Worm (Caenorhabditis elegans) whole organism, young adult: ENCODE data around the gene T04C10.3.

Source experiments
- B0261.1 ChIP-seq: sonication (generic microtip); optimal IDR thresholded peaks from 2 replicates; lab custom pipeline; 2016; ENCODE audit warnings: mild to moderate bottlenecking, missing genetic modification characterization, moderate library complexity, missing compliant biosample characterization
- B0336.3 ChIP-seq: fragments of 200-800 bp; sonication (Bioruptor generic); IDR thresholded peaks from 2 replicates; pipeline ENCODE4 v1.3.6; 2022; ENCODE audit warnings: missing genetic modification characterization, missing compliant biosample characterization
- C17E4.6 ChIP-seq: fragments of 200-800 bp; sonication (Bioruptor generic); IDR thresholded peaks from 2 replicates; pipeline ENCODE4 v1.3.6; 2022; ENCODE audit warnings: missing genetic modification reagents, missing genetic modification characterization, missing compliant biosample characterization
- F33H1.4 ChIP-seq: fragments of 200-800 bp; sonication (Bioruptor generic); IDR thresholded peaks from 2 replicates; pipeline ENCODE4 v1.3.6; 2022; ENCODE audit warnings: missing genetic modification reagents, missing genetic modification characterization, missing compliant biosample characterization
- F37B4.10 ChIP-seq: fragments of 200-800 bp; sonication (Bioruptor generic); IDR thresholded peaks from 2 replicates; pipeline ENCODE4 v1.3.6; 2022; ENCODE audit warnings: missing genetic modification characterization, missing compliant biosample characterization
- F57A8.1 ChIP-seq: fragments of 200-800 bp; sonication (Bioruptor generic); optimal IDR thresholded peaks from 2 replicates; lab custom pipeline; 2018; ENCODE audit warnings: mild to moderate bottlenecking, missing genetic modification characterization, moderate library complexity, missing compliant biosample characterization
- Y67H2A.10 ChIP-seq: fragments of 200-800 bp; sonication (Bioruptor generic); conservative IDR thresholded peaks from 2 replicates; pipeline ENCODE4 v1.3.6; 2022; ENCODE audit warnings: missing genetic modification reagents, missing genetic modification characterization, missing compliant biosample characterization
- Y95B8A.8 ChIP-seq: fragments of 200-800 bp; sonication (Bioruptor generic); IDR thresholded peaks from 2 replicates; pipeline ENCODE4 v1.3.6; 2022; ENCODE audit warnings: missing genetic modification reagents, missing genetic modification characterization, missing compliant biosample characterization
- ama-1 ChIP-seq, 3 experiments: fragments of 150-350 bp in 1 of 3; sonication (generic microtip) in 2 of 3; optimal IDR thresholded peaks; 2 replicates each; lab custom pipeline; 2014 to 2018; ENCODE audit warnings: missing biosample characterization in 2 of 3, missing genetic modification characterization in 2 of 3, missing genetic modification reagents in 2 of 3
- aptf-3 ChIP-seq: fragments of 200-800 bp; sonication (Bioruptor generic); IDR thresholded peaks from 2 replicates; pipeline ENCODE4 v1.3.6; 2022; ENCODE audit warnings: missing genetic modification characterization, missing compliant biosample characterization
- atf-7 ChIP-seq: sonication (generic microtip); optimal IDR thresholded peaks from 2 replicates; lab custom pipeline; 2017; ENCODE audit warnings: mild to moderate bottlenecking, missing genetic modification characterization, missing compliant biosample characterization
- attf-3 ChIP-seq: fragments of 200-800 bp; sonication (Bioruptor generic); conservative IDR thresholded peaks from 2 replicates; pipeline ENCODE4 v1.3.6; 2022; ENCODE audit warnings: missing genetic modification reagents, missing genetic modification characterization, missing compliant biosample characterization
- ccch-3 ChIP-seq: fragments of 200-800 bp; sonication (Bioruptor generic); optimal IDR thresholded peaks from 2 replicates; lab custom pipeline; 2018; ENCODE audit warnings: mild to moderate bottlenecking, missing genetic modification characterization, missing compliant biosample characterization
- ceh-100 ChIP-seq: fragments of 200-800 bp; sonication (Bioruptor generic); IDR thresholded peaks from 2 replicates; pipeline ENCODE4 v1.3.6; 2022; ENCODE audit warnings: missing genetic modification reagents, missing genetic modification characterization, missing compliant biosample characterization
- ceh-58 ChIP-seq: fragments of 200-800 bp; sonication (Bioruptor generic); IDR thresholded peaks from 2 replicates; pipeline ENCODE4 v1.3.6; 2022; ENCODE audit warnings: missing genetic modification characterization, missing compliant biosample characterization
- ceh-91 ChIP-seq: fragments of 200-800 bp; sonication (Bioruptor generic); IDR thresholded peaks from 2 replicates; pipeline ENCODE4 v1.3.6; 2022; ENCODE audit warnings: missing genetic modification reagents, missing genetic modification characterization, missing compliant biosample characterization
- him-1 ChIP-seq: sonication (generic microtip); optimal IDR thresholded peaks from 2 replicates; lab custom pipeline; 2016; ENCODE audit warnings: missing genotype, missing genetic modification reagents, missing genetic modification characterization, missing compliant biosample characterization
- let-526 ChIP-seq: fragments of 200-800 bp; sonication (Bioruptor generic); IDR thresholded peaks from 2 replicates; pipeline ENCODE4 v1.3.6; 2022; ENCODE audit warnings: missing genetic modification reagents, missing genetic modification characterization, missing compliant biosample characterization
- lin-26 ChIP-seq: fragments of 200-800 bp; sonication (Bioruptor generic); IDR thresholded peaks from 2 replicates; pipeline ENCODE4 v1.3.6; 2022; ENCODE audit warnings: missing genetic modification reagents, missing genetic modification characterization, missing compliant biosample characterization
- lin-35 ChIP-seq, 3 experiments: fragments of 150-350 bp in 2 of 3; sonication (generic microtip) in 1 of 3; optimal IDR thresholded peaks; 2 replicates each; lab custom pipeline; 2014 to 2018; ENCODE audit warnings: missing biosample characterization in 3 of 3, missing genetic modification characterization in 3 of 3, missing genetic modification reagents in 3 of 3
- lin-40 ChIP-seq: sonication (generic microtip); optimal IDR thresholded peaks from 2 replicates; lab custom pipeline; 2016; ENCODE audit warnings: missing genetic modification characterization, mild to moderate bottlenecking, missing compliant biosample characterization, missing genotype, missing genetic modification reagents
- lsy-27 ChIP-seq: sonication (generic microtip); optimal IDR thresholded peaks from 2 replicates; lab custom pipeline; 2017; ENCODE audit warnings: missing genetic modification characterization, mild to moderate bottlenecking, missing compliant biosample characterization, antibody characterized with exemption, missing genotype, borderline replicate concordance; ENCODE audit not compliant: insufficient read depth
- madf-3 ChIP-seq: fragments of 200-800 bp; sonication (Bioruptor generic); IDR thresholded peaks from 2 replicates; pipeline ENCODE4 v1.3.6; 2022; ENCODE audit warnings: missing genetic modification reagents, missing genetic modification characterization, missing compliant biosample characterization
- madf-6 ChIP-seq: fragments of 200-800 bp; sonication (Bioruptor generic); IDR thresholded peaks from 2 replicates; pipeline ENCODE4 v1.3.6; 2022; ENCODE audit warnings: missing genetic modification reagents, missing genetic modification characterization, missing compliant biosample characterization
- madf-8 ChIP-seq: fragments of 200-800 bp; sonication (Bioruptor generic); conservative IDR thresholded peaks from 2 replicates; pipeline ENCODE4 v1.3.6; 2022; ENCODE audit warnings: missing genetic modification reagents, missing genetic modification characterization, missing compliant biosample characterization
- mel-28 ChIP-seq: sonication (generic microtip); optimal IDR thresholded peaks from 2 replicates; lab custom pipeline; 2016; ENCODE audit warnings: borderline replicate concordance, mild to moderate bottlenecking, missing genetic modification characterization, missing compliant biosample characterization
- mxl-1 ChIP-seq: sonication (generic microtip); optimal IDR thresholded peaks from 2 replicates; lab custom pipeline; 2016; ENCODE audit warnings: missing genetic modification characterization, missing compliant biosample characterization
- nhr-27 ChIP-seq: fragments of 200-800 bp; sonication (Bioruptor generic); optimal IDR thresholded peaks from 2 replicates; lab custom pipeline; 2018; ENCODE audit warnings: mild to moderate bottlenecking, missing genetic modification characterization, moderate library complexity, missing compliant biosample characterization
- pha-4 ChIP-seq: fragments of 150-350 bp; sonication (generic microtip); optimal IDR thresholded peaks from 2 replicates; lab custom pipeline; 2014; ENCODE audit warnings: missing biosample characterization, missing genetic modification reagents, missing genetic modification characterization
- repo-1 ChIP-seq: sonication (generic microtip); optimal IDR thresholded peaks from 2 replicates; lab custom pipeline; 2017; ENCODE audit warnings: mild to moderate bottlenecking, missing genetic modification characterization, missing compliant biosample characterization
- rpc-1 ChIP-seq, 2 experiments: fragments of 150-350 bp in 1 of 2; sonication (generic microtip) in 1 of 2; optimal IDR thresholded peaks; 2 replicates each; lab custom pipeline; 2014 to 2018; ENCODE audit warnings: missing biosample characterization in 1 of 2, missing genetic modification characterization in 1 of 2, missing genetic modification reagents in 1 of 2, missing genotype in 1 of 2
- sdz-38 ChIP-seq: sonication (generic microtip); optimal IDR thresholded peaks from 2 replicates; lab custom pipeline; 2016; ENCODE audit warnings: missing genotype, missing genetic modification characterization, missing compliant biosample characterization
- snpc-1.1 ChIP-seq: sonication (generic microtip); optimal IDR thresholded peaks from 2 replicates; lab custom pipeline; 2017; ENCODE audit warnings: missing genetic modification characterization, mild to moderate bottlenecking, missing compliant biosample characterization, antibody characterized with exemption, moderate library complexity, missing genotype, missing genetic modification reagents; ENCODE audit not compliant: insufficient read depth
- xnd-1 ChIP-seq: sonication (generic microtip); optimal IDR thresholded peaks from 2 replicates; lab custom pipeline; 2016; ENCODE audit warnings: missing genotype, missing genetic modification reagents, missing genetic modification characterization, missing compliant biosample characterization
- zfh-2 ChIP-seq: fragments of 200-800 bp; sonication (Bioruptor generic); conservative IDR thresholded peaks from 2 replicates; pipeline ENCODE4 v1.3.6; 2022; ENCODE audit warnings: missing genetic modification reagents, missing genetic modification characterization, missing compliant biosample characterization
- zim-3 ChIP-seq: sonication (generic microtip); optimal IDR thresholded peaks from 2 replicates; lab custom pipeline; 2017; ENCODE audit warnings: mild to moderate bottlenecking, missing genetic modification characterization, moderate library complexity, missing compliant biosample characterization
- ztf-22 ChIP-seq: fragments of 200-800 bp; sonication (Bioruptor generic); optimal IDR thresholded peaks from 2 replicates; lab custom pipeline; 2018; ENCODE audit warnings: mild to moderate bottlenecking, missing genetic modification characterization, moderate library complexity, missing compliant biosample characterization
- ztf-25 ChIP-seq: fragments of 200-800 bp; sonication (Bioruptor generic); IDR thresholded peaks from 2 replicates; pipeline ENCODE4 v1.3.6; 2022; ENCODE audit warnings: missing genetic modification reagents, missing genetic modification characterization, missing compliant biosample characterization
- ztf-3 ChIP-seq: fragments of 200-800 bp; sonication (Bioruptor generic); optimal IDR thresholded peaks from 2 replicates; lab custom pipeline; 2018; ENCODE audit warnings: mild to moderate bottlenecking, missing genetic modification characterization, missing compliant biosample characterization
- ztf-6 ChIP-seq: fragments of 200-800 bp; sonication (Bioruptor generic); IDR thresholded peaks from 2 replicates; pipeline ENCODE4 v1.3.6; 2022; ENCODE audit warnings: missing genetic modification reagents, missing genetic modification characterization, missing compliant biosample characterization

T04C10.3 gene

DNA sequence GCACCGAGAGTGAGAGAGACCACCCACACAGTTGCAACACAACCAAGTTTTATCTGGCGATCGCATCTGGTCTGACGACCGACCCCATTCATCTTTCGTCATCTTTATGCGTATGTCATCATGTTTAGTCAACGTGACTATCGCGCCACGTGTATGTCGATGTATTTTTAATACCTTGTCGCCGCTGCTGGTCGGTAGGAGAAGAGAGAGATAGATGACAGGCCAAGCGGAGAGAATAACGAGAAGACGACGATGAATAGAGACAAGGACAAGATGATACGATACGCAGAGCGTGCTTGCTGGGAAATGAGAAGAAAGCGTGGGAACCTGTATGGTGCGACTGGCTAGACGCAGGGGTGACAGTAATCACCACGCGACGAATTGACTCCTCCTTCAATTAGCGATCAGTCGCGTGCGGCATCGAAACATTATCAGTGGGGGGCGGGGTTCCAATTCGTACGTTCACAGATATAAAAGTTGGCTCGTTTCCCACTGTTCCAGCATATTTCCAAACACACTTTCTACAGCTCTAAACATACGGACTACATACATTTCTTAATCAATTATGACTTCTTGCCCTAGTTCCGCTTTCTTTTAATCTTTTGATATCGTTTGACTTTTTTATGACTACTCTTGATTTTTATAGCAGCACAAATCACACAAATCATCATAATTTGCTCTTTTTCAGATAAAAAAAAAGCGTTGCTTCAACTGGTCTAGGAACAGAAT, 21.7 kb upstream of the T04C10.3 start, which contains the start of gene tatn-1 (continued):
- no peak for TF ChIP-seq aptf-3 (GFP tag; lab: Robert Waterston, UW)
- no peak for TF ChIP-seq F57A8.1 (GFP tag; lab: Kevin White, UChicago)
- TF ChIP-seq attf-3 = no peak
- TF ChIP-seq atf-7 = peak; percentile 94
- no peak for TF ChIP-seq ceh-100 (GFP tag; lab: Robert Waterston, UW)
- TF ChIP-seq B0336.3 = peak; percentile 51; the same call in 1 of the 2 replicates
- TF ChIP-seq xnd-1 (tag; lab: Kevin White, UChicago) = no peak
- no peak for TF ChIP-seq ztf-25 (GFP tag; lab: Robert Waterston, UW)
- TF ChIP-seq madf-6 (GFP tag; lab: Robert Waterston, UW) = no peak

DNA sequence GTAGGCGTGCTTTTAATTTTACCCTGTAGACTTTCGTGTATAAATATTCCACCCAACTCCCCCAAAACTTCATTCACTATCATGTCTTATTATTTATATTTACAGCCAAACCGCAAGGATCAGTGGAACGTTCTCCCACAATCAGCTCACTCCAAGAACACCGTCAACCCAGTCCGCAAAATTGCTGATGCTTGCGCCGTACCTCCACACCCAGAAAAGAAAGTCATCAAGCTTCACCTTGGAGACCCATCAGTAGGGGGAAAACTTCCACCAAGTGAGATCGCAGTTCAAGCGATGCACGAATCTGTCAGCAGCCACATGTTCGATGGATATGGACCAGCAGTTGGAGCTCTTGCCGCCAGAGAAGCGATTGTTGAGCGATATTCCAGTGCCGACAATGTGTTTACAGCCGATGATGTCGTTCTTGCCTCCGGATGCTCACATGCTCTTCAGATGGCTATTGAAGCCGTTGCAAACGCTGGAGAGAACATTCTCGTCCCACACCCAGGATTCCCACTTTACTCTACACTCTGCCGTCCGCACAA, 20.9 kb upstream of the T04C10.3 start:
- TF ChIP-seq sdz-38 (tag; lab: Kevin White, UChicago) (no peak), snpc-1.1 (tag; lab: Kevin White, UChicago) (no peak), repo-1 (tag; lab: Kevin White, UChicago) (no peak), him-1 (no peak), F33H1.4 (GFP tag; lab: Robert Waterston, UW) (no peak), nhr-27 (tag; lab: Kevin White, UChicago) (peak; percentile 44), lin-26 (no peak), lin-35 (GFP tag; optimal IDR thresholded peaks at IDR 0.05; lab: Kevin White, UChicago) (no peak), ama-1 (optimal IDR thresholded peaks at IDR 0.05; lab: Kevin White, UChicago) (peak; percentile 81), ama-1 (GFP tag; optimal IDR thresholded peaks at IDR 0.05; lab: Kevin White, UChicago) (no peak), zfh-2 (GFP tag; lab: Robert Waterston, UW) (peak; percentile 44; the same call in 1 of the 2 replicates)

DNA sequence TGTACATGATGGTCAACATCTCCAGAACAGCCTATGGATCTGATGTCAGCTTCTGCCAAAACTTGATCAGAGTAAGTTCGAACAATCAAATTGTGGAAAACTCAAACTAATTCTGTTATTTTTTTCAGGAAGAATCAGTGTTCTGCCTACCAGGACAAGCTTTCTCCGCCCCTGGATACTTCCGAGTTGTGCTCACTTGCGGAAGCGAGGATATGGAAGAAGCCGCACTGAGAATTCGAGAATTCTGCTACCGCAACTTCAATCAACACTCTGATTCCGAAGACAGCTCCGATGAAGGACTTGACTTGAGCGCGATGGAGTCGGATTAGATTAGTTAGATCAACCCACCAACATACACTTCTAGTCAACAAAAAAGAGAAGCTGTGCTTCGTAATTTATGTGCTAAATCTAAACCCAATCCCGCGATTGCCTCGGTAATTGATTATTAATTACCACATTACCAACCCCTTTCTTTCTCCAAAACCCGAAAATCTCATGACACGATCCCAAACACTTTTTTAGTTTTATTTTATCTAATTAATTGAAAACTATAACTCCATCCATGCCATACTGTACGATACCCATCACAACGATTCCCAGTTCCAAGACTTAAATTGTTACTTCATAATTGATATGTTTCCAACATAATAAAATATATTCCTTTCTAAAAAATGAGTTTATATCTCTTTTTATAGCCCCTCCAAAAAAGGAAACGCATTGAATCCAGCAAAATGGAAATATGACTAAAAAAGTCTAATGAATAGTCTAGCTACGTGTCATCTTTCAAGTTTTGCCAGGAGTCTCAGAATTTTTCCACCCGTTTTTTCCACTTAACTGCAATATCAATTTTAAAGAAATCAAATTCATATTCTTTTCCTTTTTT, 19.6 kb upstream of the T04C10.3 start:
- TF ChIP-seq xnd-1 (tag; lab: Kevin White, UChicago) (no peak), Y95B8A.8 (GFP tag; lab: Robert Waterston, UW) (no peak), snpc-1.1 (tag; lab: Kevin White, UChicago) (no peak), mel-28 (tag; lab: Kevin White, UChicago) (no peak), ceh-58 (GFP tag; lab: Robert Waterston, UW) (no peak), B0261.1 (tag; lab: Kevin White, UChicago) (no peak), zim-3 (tag; lab: Kevin White, UChicago) (no peak), madf-8 (GFP tag; lab: Robert Waterston, UW) (no peak), ztf-6 (no peak), ztf-3 (GFP tag; lab: Kevin White, UChicago) (no peak), Y67H2A.10 (GFP tag; lab: Robert Waterston, UW) (no peak), let-526 (no peak), mxl-1 (no peak), C17E4.6 (GFP tag; lab: Robert Waterston, UW) (no peak), madf-3 (0 out of 2 replicates have a peak, but pooled peaks have one; percentile 63), lin-26 (0 out of 2 replicates have a peak, but pooled peaks have one; percentile 33), ama-1 (optimal IDR thresholded peaks at IDR 0.05; lab: Kevin White, UChicago) (peak; percentile 88), ama-1 (GFP tag; optimal IDR thresholded peaks at IDR 0.05; lab: Kevin White, UChicago) (no peak), F37B4.10 (GFP tag; lab: Robert Waterston, UW) (0 out of 2 replicates have a peak, but pooled peaks have one; percentile 3), ztf-22 (GFP tag; lab: Kevin White, UChicago) (no peak), pha-4 (no peak), lsy-27 (tag; lab: Kevin White, UChicago) (no peak), ceh-91 (GFP tag; lab: Robert Waterston, UW) (no peak), aptf-3 (GFP tag; lab: Robert Waterston, UW) (no peak), lin-40 (tag; lab: Kevin White, UChicago) (peak; percentile 21), rpc-1 (optimal IDR thresholded peaks at IDR 0.05; lab: Kevin White, UChicago) (no peak), rpc-1 (tag; optimal IDR thresholded peaks at IDR 0.05; lab: Kevin White, UChicago) (no peak), ccch-3 (GFP tag; lab: Kevin White, UChicago) (no peak)
